Worm (Caenorhabditis elegans): ENCODE results near the gene pro-2.

DNA sequence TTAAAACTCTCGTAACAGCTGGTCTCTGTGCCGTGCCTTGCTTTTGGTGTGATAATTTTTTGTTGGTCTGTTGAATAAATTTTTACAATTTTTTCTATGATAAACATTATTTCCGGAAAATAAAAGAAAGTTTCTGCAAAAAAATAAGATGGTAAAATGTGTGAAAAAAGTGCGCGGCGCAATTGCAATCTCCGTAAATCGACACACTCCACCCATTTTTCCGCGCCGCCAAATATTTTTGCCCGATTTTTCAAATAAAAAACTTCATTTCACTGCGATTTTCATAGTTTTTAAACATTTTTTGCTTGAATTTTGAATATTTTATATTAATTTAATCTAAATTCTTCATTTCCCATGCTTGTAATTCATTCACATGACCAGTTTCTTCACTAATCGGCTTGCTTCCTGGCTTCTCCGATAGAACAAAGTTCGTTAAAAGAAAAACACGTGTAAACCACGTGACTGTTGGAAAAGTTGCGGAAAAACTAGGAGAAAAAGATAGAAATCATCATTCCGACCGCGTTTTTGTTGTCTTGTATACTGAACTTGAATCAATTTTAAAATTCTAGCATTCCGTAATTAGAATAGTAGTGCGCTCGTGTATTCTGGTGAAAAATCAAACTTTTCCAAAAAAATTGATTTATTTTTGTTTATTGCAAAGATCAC lies 43.3 kb upstream of the pro-2 start:
- peak in 2 of 6 experiments; percentile 0 to 56 for TF ChIP-seq elt-3 (tag; optimal IDR thresholded peaks at IDR 0.05)
- peak; percentile 55 to 72 (median 69) for TF ChIP-seq dpl-1 (GFP tag; optimal IDR thresholded peaks at IDR 0.05)
- TF ChIP-seq mep-1 (tag; optimal IDR thresholded peaks at IDR 0.05), result peak; percentile 73
- peak; percentile 16 for TF ChIP-seq ama-1 (optimal IDR thresholded peaks at IDR 0.05)
- no peak for TF ChIP-seq fkh-10 (GFP tag; optimal IDR thresholded peaks at IDR 0.05)
- TF ChIP-seq blmp-1 (tag; optimal IDR thresholded peaks at IDR 0.05), result peak; percentile 56
- peak; percentile 9 for TF ChIP-seq elt-2 (tag; optimal IDR thresholded peaks at IDR 0.05)
- peak; percentile 70 to 76 (median 73) for TF ChIP-seq ceh-82 (tag; optimal IDR thresholded peaks at IDR 0.05)
- TF ChIP-seq snpc-4 (tag; optimal IDR thresholded peaks at IDR 0.05), result peak; percentile 38
- peak; percentile 37 for TF ChIP-seq nhr-77 (tag; optimal IDR thresholded peaks at IDR 0.05)
